Fruit fly (Drosophila melanogaster) whole organism, wandering third instar larva: ENCODE results near the gene CG17726.

Source experiments
- Hr78 ChIP-seq: fragments of >200 bp; optimal IDR thresholded peaks from 2 replicates; lab custom pipeline; 2017; ENCODE audit warnings: missing biosample characterization, missing genetic modification characterization
- br ChIP-seq: fragments of 200-800 bp; sonication (Bioruptor generic); optimal IDR thresholded peaks from 2 replicates; lab custom pipeline; 2016; ENCODE audit warnings: missing biosample characterization, missing genetic modification characterization
- sv ChIP-seq: fragments of 200-800 bp; sonication (Bioruptor generic); optimal IDR thresholded peaks from 3 replicates; lab custom pipeline; 2016; ENCODE audit warnings: missing biosample characterization, missing genetic modification characterization
- usp ChIP-seq: fragments of >200 bp; optimal IDR thresholded peaks from 2 replicates; lab custom pipeline; 2017; ENCODE audit warnings: missing biosample characterization, missing genetic modification characterization

DNA sequence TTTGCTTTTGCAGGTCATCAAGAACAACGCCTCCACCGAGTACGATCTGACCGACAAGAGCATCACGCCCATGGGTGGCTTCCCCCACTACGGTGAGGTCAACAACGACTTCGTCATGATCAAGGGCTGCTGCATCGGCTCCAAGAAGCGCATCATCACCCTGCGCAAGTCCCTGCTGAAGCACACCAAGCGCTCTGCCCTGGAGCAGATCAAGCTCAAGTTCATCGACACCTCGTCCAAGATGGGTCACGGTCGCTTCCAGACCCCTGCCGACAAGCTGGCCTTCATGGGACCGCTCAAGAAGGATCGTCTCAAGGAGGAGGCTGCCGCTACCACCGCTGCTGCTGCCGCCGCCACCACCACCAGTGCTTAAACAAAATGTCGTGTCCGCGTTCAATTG, 2.1 kb upstream of the CG17726 start:
- TF ChIP-seq Hr78 (GFP tag; lab: Kevin White, UChicago) (no peak), sv (GFP tag; lab: Kevin White, UChicago) (no peak), br (no peak), usp (GFP tag; lab: Kevin White, UChicago) (no peak)
